Worm (Caenorhabditis elegans): ENCODE results near the gene ins-17.
A peak's percentile ranks its signal among the peaks of the same experiment; 100 is the strongest.

The ins-17 gene

DNA sequence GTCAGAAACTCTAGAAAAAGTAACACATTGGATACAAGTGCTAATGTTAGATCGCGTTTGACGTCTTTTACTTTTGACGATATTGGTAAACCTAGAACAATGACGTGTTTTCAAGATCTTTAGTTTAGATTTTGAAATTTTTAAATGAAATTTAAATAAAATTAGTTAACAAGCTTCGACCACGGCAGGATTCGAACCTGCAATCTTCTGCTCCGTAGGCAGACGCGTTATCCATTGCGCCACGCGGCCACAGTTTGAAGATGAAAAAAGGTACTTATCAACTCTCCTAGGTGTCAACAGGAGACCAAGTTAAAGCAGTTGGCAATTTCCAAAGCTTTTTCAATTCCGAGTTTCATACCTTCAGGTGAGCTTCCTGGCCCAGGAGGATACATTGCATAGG lies 28.0 kb downstream of the ins-17 start (continued):
- TF ChIP-seq die-1 (tag; optimal IDR thresholded peaks at IDR 0.05) (peak; percentile 38), madf-6 (GFP tag; IDR thresholded peaks at IDR 0.05) (peak; percentile 69), B0019.2 (GFP tag; conservative IDR thresholded peaks at IDR 0.05) (no peak), Y53G8AR.9 (GFP tag; conservative IDR thresholded peaks at IDR 0.05) (no peak), atf-7 (tag; optimal IDR thresholded peaks at IDR 0.05) (no peak), sptf-2 (GFP tag; optimal IDR thresholded peaks at IDR 0.05) (no peak), Y95B8A.8 (GFP tag; IDR thresholded peaks at IDR 0.05) (no peak), egl-44 (GFP tag; IDR thresholded peaks at IDR 0.05) (no peak), madf-8 (GFP tag; conservative IDR thresholded peaks at IDR 0.05) (0 out of 2 replicates have a peak, but pooled peaks have one; percentile 14), lag-1 (GFP tag; IDR thresholded peaks at IDR 0.05) (no peak), tbx-9 (tag; optimal IDR thresholded peaks at IDR 0.05; ENCODE audit: borderline replicate concordance) (no peak), ceh-100 (GFP tag; IDR thresholded peaks at IDR 0.05) (no peak), hlh-26 (GFP tag; conservative IDR thresholded peaks at IDR 0.05) (no peak), nfyb-1 (GFP tag; IDR thresholded peaks at IDR 0.05) (no peak), pha-4 (tag; optimal IDR thresholded peaks at IDR 0.05) (no peak), F22D6.2 (tag; optimal IDR thresholded peaks at IDR 0.05) (no peak), T26A5.8 (tag; optimal IDR thresholded peaks at IDR 0.05) (no peak), mcd-1 (GFP tag; IDR thresholded peaks at IDR 0.05) (no peak), F39B2.1 (GFP tag; IDR thresholded peaks at IDR 0.05) (no peak), ekl-4 (GFP tag; IDR thresholded peaks at IDR 0.05) (no peak), hlh-12 (tag; optimal IDR thresholded peaks at IDR 0.05) (peak; percentile 57), bed-1 (GFP tag; IDR thresholded peaks at IDR 0.05) (no peak), Y67H2A.10 (GFP tag; conservative IDR thresholded peaks at IDR 0.05) (no peak), ceh-58 (GFP tag; IDR thresholded peaks at IDR 0.05) (no peak), let-607 (tag; optimal IDR thresholded peaks at IDR 0.05) (no peak), pbrm-1 (GFP tag; IDR thresholded peaks at IDR 0.05) (peak; percentile 61; the same call in 1 of the 2 replicates), lin-26 (GFP tag; IDR thresholded peaks at IDR 0.05) (peak; percentile 71; the same call in 1 of the 2 replicates), nhr-27 (tag; optimal IDR thresholded peaks at IDR 0.05) (no peak), lin-54 (GFP tag; optimal IDR thresholded peaks at IDR 0.05) (peak; percentile 41), F57C9.4 (tag; optimal IDR thresholded peaks at IDR 0.05) (no peak), hrde-1 (tag; optimal IDR thresholded peaks at IDR 0.05; ENCODE audit: borderline replicate concordance) (no peak), mel-28 (tag; optimal IDR thresholded peaks at IDR 0.05; ENCODE audit: borderline replicate concordance) (no peak), repo-1 (tag; optimal IDR thresholded peaks at IDR 0.05) (no peak), hsf-1 (GFP tag; IDR thresholded peaks at IDR 0.05) (no peak), ceh-79 (tag; optimal IDR thresholded peaks at IDR 0.05) (no peak), sea-2 (GFP tag; IDR thresholded peaks at IDR 0.05) (no peak), somi-1 (GFP tag; optimal IDR thresholded peaks at IDR 0.05) (no peak), C17E4.6 (GFP tag; IDR thresholded peaks at IDR 0.05) (no peak), ztf-22 (GFP tag; optimal IDR thresholded peaks at IDR 0.05) (no peak), athp-1 (tag; optimal IDR thresholded peaks at IDR 0.05) (no peak), efl-1 (GFP tag; optimal IDR thresholded peaks at IDR 0.05) (peak; percentile 13), zfh-2 (GFP tag; conservative IDR thresholded peaks at IDR 0.05) (no peak), K11D2.4 (GFP tag; IDR thresholded peaks at IDR 0.05) (no peak), ets-4 (GFP tag; optimal IDR thresholded peaks at IDR 0.05) (no peak), ZK185.1 (tag; optimal IDR thresholded peaks at IDR 0.05; ENCODE audit: poor library complexity, severe bottlenecking) (no peak), rpc-1 (optimal IDR thresholded peaks at IDR 0.05) (peak; percentile 63), rpc-1 (tag; optimal IDR thresholded peaks at IDR 0.05) (peak; percentile 81), K12H6.12 (tag; optimal IDR thresholded peaks at IDR 0.05) (peak; percentile 16), ceh-91 (GFP tag; IDR thresholded peaks at IDR 0.05) (no peak), ztf-18 (tag; optimal IDR thresholded peaks at IDR 0.05) (peak; percentile 73)

Data from whole organism, young adult.